Worm (Caenorhabditis elegans): ENCODE results near the gene F41E6.7.

Gene F41E6.7

DNA sequence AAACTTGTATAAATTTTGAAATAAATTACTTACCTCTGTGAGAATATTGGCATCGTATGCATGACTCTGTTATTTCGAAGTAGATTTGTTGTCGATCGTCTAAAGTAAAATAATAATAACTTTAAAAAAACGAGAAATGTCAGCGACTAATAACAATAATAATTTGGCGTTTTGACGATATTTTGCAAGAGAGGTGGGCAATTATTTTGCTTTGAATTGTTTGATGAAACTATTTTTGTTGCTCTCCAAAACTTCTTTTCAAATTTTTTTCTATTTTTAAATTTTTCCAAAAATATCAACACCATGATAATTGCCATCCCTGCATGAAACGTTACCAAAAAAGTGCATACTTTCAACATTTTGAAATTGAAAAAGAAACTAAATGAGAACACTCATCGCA lies at the start of gene F41E6.7:
TSS of gene F41E6.7 (minus strand) at position 101 of the 400 bp plus-strand sequence.
- TF ChIP-seq dpl-1 (GFP tag; optimal IDR thresholded peaks at IDR 0.05) (no peak), saeg-2 (GFP tag; IDR thresholded peaks at IDR 0.05) (no peak), ceh-28 (tag; optimal IDR thresholded peaks at IDR 0.05) (no peak), T20F7.1 (GFP tag; optimal IDR thresholded peaks at IDR 0.05) (no peak), ceh-82 (tag; optimal IDR thresholded peaks at IDR 0.05) (no peak), unc-62 (GFP tag; optimal IDR thresholded peaks at IDR 0.05 in 1 of 2) (no peak), unc-62 (tag; optimal IDR thresholded peaks at IDR 0.05) (no peak), T26A8.4 (GFP tag; IDR thresholded peaks at IDR 0.05) (no peak), mes-2 (tag; optimal IDR thresholded peaks at IDR 0.05; ENCODE audit: poor library complexity, severe bottlenecking) (no peak), lin-1 (GFP tag; IDR thresholded peaks at IDR 0.05) (no peak), snpc-1.2 (GFP tag; IDR thresholded peaks at IDR 0.05) (no peak)

DNA sequence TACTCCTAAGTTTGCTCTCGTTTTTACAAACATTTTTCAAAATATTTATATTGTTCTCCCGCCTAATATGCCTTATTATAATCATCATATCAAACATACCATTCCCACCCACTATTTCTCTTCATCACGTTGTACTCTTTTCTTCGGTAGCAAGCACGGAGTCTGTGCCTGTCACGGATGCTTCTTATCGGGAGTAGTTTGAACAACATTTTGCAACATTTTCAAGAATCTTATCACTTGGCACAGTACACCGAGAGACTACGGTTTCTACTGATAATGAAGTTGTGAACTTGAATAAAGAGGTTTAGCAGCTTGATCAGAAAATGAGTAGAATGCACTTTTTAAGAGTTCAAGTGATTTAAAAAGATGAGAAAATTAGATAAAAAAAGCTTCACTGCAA lies 49.2 kb upstream of the F41E6.7 start:
- TF ChIP-seq nhr-48 (tag; optimal IDR thresholded peaks at IDR 0.05) (peak; percentile 52), ceh-62 (tag; optimal IDR thresholded peaks at IDR 0.05) (no peak), nhr-77 (tag; optimal IDR thresholded peaks at IDR 0.05) (peak; percentile 73), duxl-1 (tag; optimal IDR thresholded peaks at IDR 0.05; ENCODE audit: poor library complexity) (no peak), pqm-1 (tag; optimal IDR thresholded peaks at IDR 0.05) (peak; percentile 98), tra-1 (GFP tag; IDR thresholded peaks at IDR 0.05) (0 out of 2 replicates have a peak, but pooled peaks have one; percentile 63), daf-16 (GFP tag; optimal IDR thresholded peaks at IDR 0.05) (no peak), daf-16 (tag; optimal IDR thresholded peaks at IDR 0.05) (peak; percentile 94), dve-1 (tag; optimal IDR thresholded peaks at IDR 0.05; ENCODE audit: insufficient read depth) (peak; percentile 82), sdz-12 (GFP tag; optimal IDR thresholded peaks at IDR 0.05) (no peak), F44E2.7 (GFP tag; IDR thresholded peaks at IDR 0.05) (no peak), mxl-3 (GFP tag; optimal IDR thresholded peaks at IDR 0.05) (peak; percentile 13), ztf-11 (tag; optimal IDR thresholded peaks at IDR 0.05) (no peak), D1046.2 (GFP tag; IDR thresholded peaks at IDR 0.05) (no peak), lsy-2 (tag; optimal IDR thresholded peaks at IDR 0.05) (no peak), mdl-1 (tag; optimal IDR thresholded peaks at IDR 0.05) (peak in 1 of 2 experiments; percentile 48), lin-29 (GFP tag; IDR thresholded peaks at IDR 0.05) (no peak), dmd-6 (GFP tag; IDR thresholded peaks at IDR 0.05) (peak; percentile 90), ceh-28 (tag; optimal IDR thresholded peaks at IDR 0.05) (no peak), hlh-11 (tag; optimal IDR thresholded peaks at IDR 0.05) (peak; percentile 90), F37D6.2 (tag; optimal IDR thresholded peaks at IDR 0.05) (no peak), lin-1 (GFP tag; IDR thresholded peaks at IDR 0.05) (peak; percentile 75), nhr-28 (tag; optimal IDR thresholded peaks at IDR 0.05) (peak; percentile 91), nhr-6 (tag; optimal IDR thresholded peaks at IDR 0.05) (no peak), egl-27 (tag; optimal IDR thresholded peaks at IDR 0.05) (no peak), F49E8.2 (tag; optimal IDR thresholded peaks at IDR 0.05; ENCODE audit: borderline replicate concordance) (no peak)

DNA sequence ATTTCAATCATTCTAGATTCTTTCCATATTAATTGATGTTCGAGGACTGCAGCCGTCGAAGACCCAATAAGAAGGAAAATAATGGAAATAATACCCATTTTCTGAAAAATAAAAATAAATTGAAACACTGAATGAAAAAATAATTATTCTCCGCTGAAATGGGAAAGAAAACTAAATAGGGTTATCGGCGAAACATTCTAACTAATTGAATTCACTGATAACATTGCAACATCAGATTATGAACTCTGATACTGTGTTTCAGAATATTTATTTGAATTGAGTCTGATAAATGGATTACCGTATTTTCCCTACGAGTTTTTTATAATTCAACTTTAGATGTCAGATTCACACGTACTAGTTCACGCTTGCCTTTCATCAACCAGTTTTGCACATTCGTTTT lies 44.0 kb upstream of the F41E6.7 start, which contains the start of gene asp-13:
TSS of gene asp-13 (minus strand) at position 101 of the 400 bp plus-strand sequence.
- TF ChIP-seq nhr-28 (tag; optimal IDR thresholded peaks at IDR 0.05): peak; percentile 15
- TF ChIP-seq mep-1 (tag; optimal IDR thresholded peaks at IDR 0.05): no peak
- peak; percentile 3 for TF ChIP-seq dve-1 (tag; optimal IDR thresholded peaks at IDR 0.05; ENCODE audit: insufficient read depth)
- no peak for TF ChIP-seq daf-16 (GFP tag; optimal IDR thresholded peaks at IDR 0.05)
- peak; percentile 23 for TF ChIP-seq daf-16 (tag; optimal IDR thresholded peaks at IDR 0.05)
- TF ChIP-seq pha-4 (GFP tag; IDR thresholded peaks at IDR 0.05): no peak
- no peak for TF ChIP-seq pha-4 (tag; optimal IDR thresholded peaks at IDR 0.05)
- peak; percentile 37 for TF ChIP-seq pqm-1 (tag; optimal IDR thresholded peaks at IDR 0.05)
- peak in 1 of 2 experiments; percentile 30 for TF ChIP-seq unc-62 (GFP tag; optimal IDR thresholded peaks at IDR 0.05 in 1 of 2)
- no peak for TF ChIP-seq unc-62 (tag; optimal IDR thresholded peaks at IDR 0.05)
- no peak for TF ChIP-seq ceh-44 (GFP tag; IDR thresholded peaks at IDR 0.05)
- TF ChIP-seq Y48G9A.11 (GFP tag; IDR thresholded peaks at IDR 0.05): no peak
